Worm (Caenorhabditis elegans) whole organism, L3 larva: ENCODE results near the gene hmit-1.3.

Source experiments
- R02D3.7 ChIP-seq: fragments of 150-350 bp; optimal IDR thresholded peaks from 2 replicates; lab custom pipeline; 2014; ENCODE audit warnings: missing biosample characterization, missing genetic modification characterization
- ZK546.5 ChIP-seq: sonication (generic microtip); optimal IDR thresholded peaks from 2 replicates; lab custom pipeline; 2017; ENCODE audit warnings: missing biosample characterization, missing genetic modification characterization
- aly-2 ChIP-seq: fragments of 150-350 bp; optimal IDR thresholded peaks from 2 replicates; lab custom pipeline; 2014; ENCODE audit warnings: missing biosample characterization, missing genetic modification characterization
- ceh-16 ChIP-seq: sonication (generic microtip); optimal IDR thresholded peaks from 2 replicates; lab custom pipeline; 2017; ENCODE audit warnings: missing biosample characterization, missing genetic modification characterization
- ceh-82 ChIP-seq: fragments of 150-350 bp; optimal IDR thresholded peaks from 2 replicates; lab custom pipeline; 2014; ENCODE audit warnings: missing biosample characterization, missing genetic modification characterization
- ceh-9 ChIP-seq: sonication (generic microtip); optimal IDR thresholded peaks from 2 replicates; lab custom pipeline; 2018; ENCODE audit warnings: missing biosample characterization, missing genetic modification characterization
- egl-27 ChIP-seq: sonication (generic microtip); optimal IDR thresholded peaks from 4 replicates; lab custom pipeline; 2017; ENCODE audit warnings: missing biosample characterization, missing genetic modification reagents, missing genetic modification characterization
- egl-5 ChIP-seq: fragments of 150-350 bp; optimal IDR thresholded peaks from 2 replicates; lab custom pipeline; 2017; ENCODE audit warnings: missing biosample characterization, missing genetic modification reagents, missing genetic modification characterization, inconsistent platforms
- elt-3 ChIP-seq, 3 experiments: fragments of 150-350 bp in 1 of 3; sonication (generic microtip) in 2 of 3; optimal IDR thresholded peaks; 2 replicates in 2 of 3; 4 replicates in 1 of 3; lab custom pipeline; 2014 to 2017; ENCODE audit warnings: missing biosample characterization in 3 of 3, missing genetic modification characterization in 3 of 3
- eor-1 ChIP-seq, 2 experiments: fragments of 150-350 bp; optimal IDR thresholded peaks; 2 replicates each; lab custom pipeline; 2014 to 2018; ENCODE audit warnings: missing biosample characterization in 2 of 2, missing genetic modification characterization in 2 of 2
- fkh-2 ChIP-seq: fragments of 150-350 bp; optimal IDR thresholded peaks from 2 replicates; lab custom pipeline; 2014; ENCODE audit warnings: missing biosample characterization, missing genetic modification reagents, missing genetic modification characterization
- fos-1 ChIP-seq: fragments of 150-350 bp; optimal IDR thresholded peaks from 2 replicates; lab custom pipeline; 2014; ENCODE audit warnings: missing biosample characterization, missing genetic modification characterization
- hmg-11 ChIP-seq: sonication (generic microtip); optimal IDR thresholded peaks from 2 replicates; lab custom pipeline; 2016; ENCODE audit warnings: missing genetic modification characterization, missing compliant biosample characterization
- jun-1 ChIP-seq: fragments of 150-350 bp; optimal IDR thresholded peaks from 2 replicates; lab custom pipeline; 2014; ENCODE audit warnings: missing biosample characterization, missing genetic modification reagents, missing genetic modification characterization
- lin-15B ChIP-seq: fragments of 150-350 bp; optimal IDR thresholded peaks from 2 replicates; lab custom pipeline; 2014; ENCODE audit warnings: missing biosample characterization, missing genetic modification characterization
- lsy-12 ChIP-seq: sonication (generic microtip); optimal IDR thresholded peaks from 2 replicates; lab custom pipeline; 2016; ENCODE audit warnings: mild to moderate bottlenecking, missing genetic modification characterization, missing compliant biosample characterization
- mdl-1 ChIP-seq: fragments of 150-350 bp; optimal IDR thresholded peaks from 2 replicates; lab custom pipeline; 2014; ENCODE audit warnings: missing biosample characterization, missing genetic modification characterization
- mml-1 ChIP-seq: fragments of 150-350 bp; sonication (generic microtip); optimal IDR thresholded peaks from 3 replicates; lab custom pipeline; 2014; ENCODE audit warnings: missing biosample characterization, missing genetic modification characterization
- nfya-1 ChIP-seq: sonication (generic microtip); optimal IDR thresholded peaks from 2 replicates; lab custom pipeline; 2017; ENCODE audit warnings: missing genetic modification characterization, mild to moderate bottlenecking, missing compliant biosample characterization, antibody characterized with exemption, moderate library complexity; ENCODE audit not compliant: insufficient read depth
- nhr-12 ChIP-seq: fragments of 150-350 bp; optimal IDR thresholded peaks from 2 replicates; lab custom pipeline; 2014; ENCODE audit warnings: missing biosample characterization, missing genetic modification characterization
- nhr-25 ChIP-seq: sonication (generic microtip); optimal IDR thresholded peaks from 2 replicates; lab custom pipeline; 2017; ENCODE audit warnings: missing biosample characterization, missing genetic modification characterization
- nhr-28 ChIP-seq: fragments of 150-350 bp; optimal IDR thresholded peaks from 2 replicates; lab custom pipeline; 2014; ENCODE audit warnings: missing biosample characterization, missing genetic modification characterization
- nhr-43 ChIP-seq: sonication (generic microtip); optimal IDR thresholded peaks from 2 replicates; lab custom pipeline; 2016; ENCODE audit warnings: mild to moderate bottlenecking, missing genetic modification characterization, missing compliant biosample characterization; ENCODE audit not compliant: poor library complexity, severe bottlenecking
- nhr-76 ChIP-seq: fragments of 150-350 bp; sonication (generic microtip); optimal IDR thresholded peaks from 5 replicates; lab custom pipeline; 2014; ENCODE audit warnings: missing biosample characterization, missing genetic modification characterization
- nhr-77 ChIP-seq: fragments of 150-350 bp; optimal IDR thresholded peaks from 2 replicates; lab custom pipeline; 2014; ENCODE audit warnings: missing biosample characterization, missing genetic modification characterization
- pha-4 ChIP-seq: fragments of 150-350 bp; optimal IDR thresholded peaks from 2 replicates; lab custom pipeline; 2014; ENCODE audit warnings: missing biosample characterization, missing genetic modification reagents, missing genetic modification characterization
- pqm-1 ChIP-seq: fragments of 150-350 bp; optimal IDR thresholded peaks from 2 replicates; lab custom pipeline; 2017; ENCODE audit warnings: missing biosample characterization, missing genetic modification characterization, inconsistent platforms
- tbx-2 ChIP-seq: sonication (generic microtip); optimal IDR thresholded peaks from 2 replicates; lab custom pipeline; 2016; ENCODE audit warnings: mild to moderate bottlenecking, missing genetic modification characterization, missing compliant biosample characterization
- unc-39 ChIP-seq: sonication (generic microtip); optimal IDR thresholded peaks from 4 replicates; lab custom pipeline; 2017; ENCODE audit warnings: missing biosample characterization, missing genetic modification characterization
- unc-62 ChIP-seq: fragments of 150-350 bp; sonication (generic microtip); optimal IDR thresholded peaks from 4 replicates; lab custom pipeline; 2014; ENCODE audit warnings: missing biosample characterization, missing genetic modification reagents, missing genetic modification characterization
- ztf-4 ChIP-seq: fragments of 150-350 bp; optimal IDR thresholded peaks from 2 replicates; lab custom pipeline; 2014; ENCODE audit warnings: missing biosample characterization, missing genetic modification characterization

The hmit-1.3 gene

DNA sequence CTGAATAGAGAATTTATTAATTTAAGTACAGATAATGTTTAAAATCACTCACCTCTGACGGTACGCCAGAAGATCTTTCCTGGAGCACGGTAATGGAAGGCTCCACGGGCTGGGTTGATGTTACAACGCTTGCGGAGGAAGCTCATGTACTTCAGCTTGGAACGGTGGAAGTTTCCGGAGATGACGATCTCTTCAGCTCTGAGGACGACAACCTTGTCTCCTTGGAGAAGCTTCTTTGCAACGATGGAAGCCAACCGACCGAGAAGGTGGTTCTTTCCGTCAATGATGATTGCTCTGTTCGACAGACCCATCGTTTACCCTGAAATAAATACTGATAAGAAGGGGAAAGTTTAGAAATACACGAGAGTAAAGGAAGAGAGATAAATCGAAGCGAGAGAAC is 16.1 kb downstream of the hmit-1.3 start, which contains the start of gene rpl-16:
Gene rpl-16, minus strand, starts transcription at position 319 of the 400 bp plus-strand sequence.
- no peak for TF ChIP-seq jun-1
- no peak for TF ChIP-seq mdl-1 (tag; lab: Kevin White, UChicago)
- no peak for TF ChIP-seq mml-1 (tag; lab: Kevin White, UChicago)
- no peak for TF ChIP-seq nhr-77 (tag; lab: Kevin White, UChicago)
- TF ChIP-seq pha-4 (tag; lab: Kevin White, UChicago), result no peak
- TF ChIP-seq ZK546.5 (tag; lab: Kevin White, UChicago), result no peak
- TF ChIP-seq ceh-82, result no peak
- no peak for TF ChIP-seq elt-3 (tag; optimal IDR thresholded peaks at IDR 0.05; lab: Kevin White, UChicago)
- no peak for TF ChIP-seq nhr-28
- TF ChIP-seq tbx-2, result no peak
- TF ChIP-seq eor-1 (tag; optimal IDR thresholded peaks at IDR 0.05; lab: Kevin White, UChicago), result no peak
- TF ChIP-seq fos-1 (tag; lab: Kevin White, UChicago), result no peak
- TF ChIP-seq lin-15B (tag; lab: Kevin White, UChicago), result no peak
- TF ChIP-seq hmg-11 (tag; lab: Kevin White, UChicago), result no peak
- TF ChIP-seq nhr-12, result no peak
- no peak for TF ChIP-seq nfya-1 (tag; lab: Kevin White, UChicago)
- TF ChIP-seq, all 47 proteins: peak for 0

DNA sequence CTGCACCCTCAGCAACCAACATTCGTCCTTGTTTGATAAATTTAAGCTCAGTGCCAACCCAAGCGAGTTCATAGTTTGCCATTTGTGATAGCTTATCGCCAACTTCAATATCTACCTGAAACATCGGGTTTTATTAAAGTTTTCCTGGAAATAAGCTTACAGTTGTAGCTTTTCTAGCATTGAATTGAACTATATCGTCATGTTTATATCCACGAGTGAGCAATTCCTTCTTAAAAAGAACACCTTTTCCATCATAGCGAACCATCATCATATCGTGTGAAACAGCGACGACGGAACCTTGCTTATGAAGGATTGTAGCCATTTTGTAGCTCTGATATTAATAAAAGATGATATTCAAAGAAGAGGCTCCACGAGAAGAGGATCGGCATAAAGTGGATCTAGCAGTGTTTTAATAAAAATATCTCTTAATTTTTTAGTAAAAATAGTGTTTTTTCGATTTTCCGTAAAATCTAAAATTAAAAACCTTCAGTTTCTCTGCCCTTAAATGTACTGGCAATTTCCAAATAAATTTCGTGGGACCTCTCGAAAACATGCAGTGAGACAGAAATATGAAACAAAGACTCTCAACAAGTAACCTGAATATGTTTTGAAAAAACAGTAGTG is 17.1 kb downstream of the hmit-1.3 start, which contains the start of gene M01F1.8:
Gene M01F1.8, minus strand, starts transcription at position 335 of the 624 bp plus-strand sequence.
- TF ChIP-seq nhr-77 (tag; lab: Kevin White, UChicago) (peak; percentile 18), R02D3.7 (tag; lab: Kevin White, UChicago) (no peak), ceh-9 (tag; lab: Kevin White, UChicago) (no peak)

DNA sequence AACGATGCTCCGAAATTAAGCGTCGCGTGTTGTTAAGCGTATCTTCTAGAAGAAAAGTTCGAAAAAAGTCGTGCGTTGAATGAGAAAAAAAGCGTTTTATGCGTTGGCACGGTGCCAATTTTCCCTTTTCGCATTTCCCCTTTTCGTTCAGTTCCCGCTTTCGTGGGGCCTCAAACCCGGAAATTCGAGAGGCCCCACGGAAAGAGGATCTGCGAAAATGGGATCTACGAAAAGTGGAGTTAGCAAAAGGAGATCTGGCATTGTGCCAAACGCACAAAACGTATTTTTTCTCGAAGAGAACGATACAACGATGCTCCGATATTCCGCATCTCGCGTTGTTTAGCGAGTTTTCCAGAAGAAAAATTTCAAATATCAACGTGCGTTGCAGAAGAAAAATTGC is 19.6 kb downstream of the hmit-1.3 start:
- no peak for TF ChIP-seq nhr-25 (tag; lab: Kevin White, UChicago)
- peak; percentile 3 for TF ChIP-seq jun-1
- TF ChIP-seq aly-2 (tag; lab: Kevin White, UChicago), result no peak

DNA sequence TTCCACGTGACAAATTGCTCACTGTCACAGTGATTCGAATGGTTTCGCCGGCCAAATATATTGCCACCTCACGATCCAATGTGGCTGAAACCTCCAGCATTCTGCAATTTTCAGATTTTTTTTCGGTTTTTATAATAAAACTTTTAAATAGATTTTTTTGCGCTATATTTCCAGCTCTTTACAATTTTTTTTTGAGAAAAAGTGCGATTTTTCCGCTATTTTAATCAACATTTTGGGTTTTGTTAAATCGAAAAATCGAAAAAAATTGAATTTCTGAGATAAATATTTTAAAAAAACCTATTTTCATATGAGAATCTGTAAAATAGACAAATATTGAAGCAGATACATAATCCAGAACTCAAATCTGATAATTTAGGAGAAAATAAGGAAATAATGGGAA is 20.4 kb downstream of the hmit-1.3 start, which contains the start of gene M01F1.9:
Gene M01F1.9, minus strand, starts transcription at position 101 of the 400 bp plus-strand sequence.
- TF ChIP-seq unc-39 (tag; lab: Kevin White, UChicago), result no peak
- no peak for TF ChIP-seq elt-3 (tag; optimal IDR thresholded peaks at IDR 0.05; lab: Kevin White, UChicago)
- TF ChIP-seq pha-4 (tag; lab: Kevin White, UChicago), result no peak
- no peak for TF ChIP-seq pqm-1 (tag; lab: Kevin White, UChicago)
- no peak for TF ChIP-seq fkh-2 (tag; lab: Kevin White, UChicago)
- no peak for TF ChIP-seq egl-27 (tag; lab: Kevin White, UChicago)

DNA sequence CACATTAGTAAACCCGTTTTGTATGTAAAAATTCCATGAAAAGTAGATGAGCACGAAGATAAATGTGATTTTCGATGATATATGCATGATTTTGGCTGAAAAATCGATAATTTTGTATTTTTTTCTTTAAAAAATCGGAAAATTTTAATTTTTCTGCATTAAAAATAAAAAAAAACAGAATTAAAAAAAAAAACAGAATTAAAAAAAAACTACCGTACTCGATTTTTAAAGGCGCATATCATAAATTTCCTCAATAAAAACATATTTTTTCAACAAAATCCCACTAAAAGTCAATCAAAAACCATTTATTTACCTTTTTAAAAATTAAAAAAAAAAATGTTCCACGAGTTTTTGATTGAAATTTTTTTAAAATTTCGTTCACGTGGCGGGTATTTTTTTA is 26.3 kb downstream of the hmit-1.3 start, which contains the start of gene gly-14:
Gene gly-14, minus strand, starts transcription at position 101 of the 400 bp plus-strand sequence.
- TF ChIP-seq egl-27 (tag; lab: Kevin White, UChicago) (no peak), lsy-12 (tag; lab: Kevin White, UChicago) (no peak), egl-5 (tag; lab: Kevin White, UChicago) (no peak), jun-1 (no peak), nhr-77 (tag; lab: Kevin White, UChicago) (no peak), ceh-16 (tag; lab: Kevin White, UChicago) (no peak), ztf-4 (tag; lab: Kevin White, UChicago) (no peak), ceh-82 (no peak), nhr-25 (tag; lab: Kevin White, UChicago) (no peak), elt-3 (tag; optimal IDR thresholded peaks at IDR 0.05; lab: Kevin White, UChicago) (no peak), unc-62 (no peak), R02D3.7 (tag; lab: Kevin White, UChicago) (no peak), fos-1 (tag; lab: Kevin White, UChicago) (no peak), nhr-43 (tag; lab: Kevin White, UChicago) (no peak), nhr-76 (no peak), pha-4 (tag; lab: Kevin White, UChicago) (no peak)
- TF ChIP-seq, all 47 proteins: peak for 0
